Worm (Caenorhabditis elegans) whole organism, young adult: ENCODE results near the gene golg-4.

Experiments used
- B0035.1 ChIP-seq: sonication (generic microtip); optimal IDR thresholded peaks from 2 replicates; lab custom pipeline; 2016; ENCODE audit warnings: missing genetic modification characterization, mild to moderate bottlenecking, missing compliant biosample characterization, missing genotype, missing genetic modification reagents
- B0261.1 ChIP-seq: sonication (generic microtip); optimal IDR thresholded peaks from 2 replicates; lab custom pipeline; 2016; ENCODE audit warnings: mild to moderate bottlenecking, missing genetic modification characterization, moderate library complexity, missing compliant biosample characterization
- F33H1.4 ChIP-seq: fragments of 200-800 bp; sonication (Bioruptor generic); IDR thresholded peaks from 2 replicates; pipeline ENCODE4 v1.3.6; 2022; ENCODE audit warnings: missing genetic modification reagents, missing genetic modification characterization, missing compliant biosample characterization
- F39B2.1 ChIP-seq: fragments of 200-800 bp; sonication (Bioruptor generic); IDR thresholded peaks from 2 replicates; pipeline ENCODE4 v1.3.6; 2022; ENCODE audit warnings: missing genetic modification reagents, missing genetic modification characterization, missing compliant biosample characterization
- T26A5.8 ChIP-seq: sonication (generic microtip); optimal IDR thresholded peaks from 2 replicates; lab custom pipeline; 2016; ENCODE audit warnings: missing genetic modification characterization, missing compliant biosample characterization
- Y56A3A.18 ChIP-seq: fragments of 200-800 bp; sonication (Bioruptor generic); IDR thresholded peaks from 2 replicates; pipeline ENCODE4 v1.3.6; 2022; ENCODE audit warnings: missing genetic modification reagents, missing genetic modification characterization, missing compliant biosample characterization
- aptf-3 ChIP-seq: fragments of 200-800 bp; sonication (Bioruptor generic); IDR thresholded peaks from 2 replicates; pipeline ENCODE4 v1.3.6; 2022; ENCODE audit warnings: missing genetic modification characterization, missing compliant biosample characterization
- attf-3 ChIP-seq: fragments of 200-800 bp; sonication (Bioruptor generic); conservative IDR thresholded peaks from 2 replicates; pipeline ENCODE4 v1.3.6; 2022; ENCODE audit warnings: missing genetic modification reagents, missing genetic modification characterization, missing compliant biosample characterization
- bed-2 ChIP-seq: fragments of 200-800 bp; sonication (Bioruptor generic); IDR thresholded peaks from 2 replicates; pipeline ENCODE4 v1.3.6; 2022; ENCODE audit warnings: missing genetic modification reagents, missing genetic modification characterization, missing compliant biosample characterization
- cebp-1 ChIP-seq, 2 experiments: fragments of 200-800 bp in 1 of 2; sonication (Bioruptor generic) in 1 of 2; sonication (generic microtip) in 1 of 2; IDR thresholded peaks in 1 of 2; optimal IDR thresholded peaks in 1 of 2; 2 replicates each; pipeline versions ENCODE4 v1.3.6 to Lab custom; 2017 to 2022; ENCODE audit warnings: missing compliant biosample characterization in 2 of 2, missing genetic modification characterization in 2 of 2, mild to moderate bottlenecking in 1 of 2, missing genetic modification reagents in 1 of 2, moderate library complexity in 1 of 2
- cebp-2 ChIP-seq: fragments of 200-800 bp; sonication (Bioruptor generic); IDR thresholded peaks from 2 replicates; pipeline ENCODE4 v1.3.6; 2022; ENCODE audit warnings: missing genetic modification characterization, missing compliant biosample characterization
- ceh-100 ChIP-seq: fragments of 200-800 bp; sonication (Bioruptor generic); IDR thresholded peaks from 2 replicates; pipeline ENCODE4 v1.3.6; 2022; ENCODE audit warnings: missing genetic modification reagents, missing genetic modification characterization, missing compliant biosample characterization
- ceh-58 ChIP-seq: fragments of 200-800 bp; sonication (Bioruptor generic); IDR thresholded peaks from 2 replicates; pipeline ENCODE4 v1.3.6; 2022; ENCODE audit warnings: missing genetic modification characterization, missing compliant biosample characterization
- ceh-79 ChIP-seq: sonication (generic microtip); optimal IDR thresholded peaks from 2 replicates; lab custom pipeline; 2017; ENCODE audit warnings: mild to moderate bottlenecking, missing genetic modification characterization, missing compliant biosample characterization
- die-1 ChIP-seq: sonication (generic microtip); optimal IDR thresholded peaks from 2 replicates; lab custom pipeline; 2016; ENCODE audit warnings: missing genotype, mild to moderate bottlenecking, missing genetic modification characterization, missing compliant biosample characterization
- egl-18 ChIP-seq: fragments of 200-800 bp; sonication (Bioruptor generic); IDR thresholded peaks from 2 replicates; pipeline ENCODE4 v1.3.6; 2022; ENCODE audit warnings: missing genetic modification reagents, missing genetic modification characterization, missing compliant biosample characterization
- ekl-4 ChIP-seq: fragments of 200-800 bp; sonication (Bioruptor generic); IDR thresholded peaks from 2 replicates; pipeline ENCODE4 v1.3.6; 2022; ENCODE audit warnings: missing genetic modification reagents, missing genetic modification characterization, missing compliant biosample characterization
- fkh-3 ChIP-seq: sonication (generic microtip); optimal IDR thresholded peaks from 2 replicates; lab custom pipeline; 2016; ENCODE audit warnings: mild to moderate bottlenecking, missing genetic modification characterization, missing compliant biosample characterization
- him-1 ChIP-seq: sonication (generic microtip); optimal IDR thresholded peaks from 2 replicates; lab custom pipeline; 2016; ENCODE audit warnings: missing genotype, missing genetic modification reagents, missing genetic modification characterization, missing compliant biosample characterization
- hlh-26 ChIP-seq: fragments of 200-800 bp; sonication (Bioruptor generic); conservative IDR thresholded peaks from 2 replicates; pipeline ENCODE4 v1.3.6; 2022; ENCODE audit warnings: missing genetic modification reagents, missing genetic modification characterization, missing compliant biosample characterization
- hmg-1.2 ChIP-seq: fragments of 200-800 bp; sonication (Bioruptor generic); IDR thresholded peaks from 2 replicates; pipeline ENCODE4 v1.3.6; 2022; ENCODE audit warnings: missing genetic modification reagents, missing genetic modification characterization, missing compliant biosample characterization
- hsf-1 ChIP-seq: fragments of 200-800 bp; sonication (Bioruptor generic); IDR thresholded peaks from 2 replicates; pipeline ENCODE4 v1.3.6; 2022; ENCODE audit warnings: missing genetic modification reagents, missing genetic modification characterization, missing compliant biosample characterization
- let-526 ChIP-seq: fragments of 200-800 bp; sonication (Bioruptor generic); IDR thresholded peaks from 2 replicates; pipeline ENCODE4 v1.3.6; 2022; ENCODE audit warnings: missing genetic modification reagents, missing genetic modification characterization, missing compliant biosample characterization
- let-607 ChIP-seq, 2 experiments: fragments of 200-800 bp in 1 of 2; sonication (Bioruptor generic) in 1 of 2; sonication (generic microtip) in 1 of 2; optimal IDR thresholded peaks; 2 replicates each; lab custom pipeline; 2016 to 2018; ENCODE audit warnings: mild to moderate bottlenecking in 2 of 2, missing compliant biosample characterization in 2 of 2, missing genetic modification characterization in 2 of 2, moderate library complexity in 2 of 2, missing genotype in 1 of 2
- lin-35 ChIP-seq, 3 experiments: fragments of 150-350 bp in 2 of 3; sonication (generic microtip) in 1 of 3; optimal IDR thresholded peaks; 2 replicates each; lab custom pipeline; 2014 to 2018; ENCODE audit warnings: missing biosample characterization in 3 of 3, missing genetic modification characterization in 3 of 3, missing genetic modification reagents in 3 of 3
- lsl-1 ChIP-seq: fragments of 200-800 bp; sonication (Bioruptor generic); optimal IDR thresholded peaks from 2 replicates; lab custom pipeline; 2018; ENCODE audit warnings: mild to moderate bottlenecking, missing genetic modification characterization, moderate library complexity, missing compliant biosample characterization
- lsy-27 ChIP-seq: sonication (generic microtip); optimal IDR thresholded peaks from 2 replicates; lab custom pipeline; 2017; ENCODE audit warnings: missing genetic modification characterization, mild to moderate bottlenecking, missing compliant biosample characterization, antibody characterized with exemption, missing genotype, borderline replicate concordance; ENCODE audit not compliant: insufficient read depth
- mes-4 ChIP-seq: sonication (generic microtip); optimal IDR thresholded peaks from 2 replicates; lab custom pipeline; 2016; ENCODE audit warnings: missing genotype, missing genetic modification characterization, missing compliant biosample characterization
- mxl-1 ChIP-seq: sonication (generic microtip); optimal IDR thresholded peaks from 2 replicates; lab custom pipeline; 2016; ENCODE audit warnings: missing genetic modification characterization, missing compliant biosample characterization
- nfyb-1 ChIP-seq: fragments of 200-800 bp; sonication (Bioruptor generic); IDR thresholded peaks from 2 replicates; pipeline ENCODE4 v1.3.6; 2022; ENCODE audit warnings: missing genetic modification reagents, missing genetic modification characterization, missing compliant biosample characterization
- nhr-27 ChIP-seq: fragments of 200-800 bp; sonication (Bioruptor generic); optimal IDR thresholded peaks from 2 replicates; lab custom pipeline; 2018; ENCODE audit warnings: mild to moderate bottlenecking, missing genetic modification characterization, moderate library complexity, missing compliant biosample characterization
- pha-4 ChIP-seq: fragments of 150-350 bp; sonication (generic microtip); optimal IDR thresholded peaks from 2 replicates; lab custom pipeline; 2014; ENCODE audit warnings: missing biosample characterization, missing genetic modification reagents, missing genetic modification characterization
- repo-1 ChIP-seq: sonication (generic microtip); optimal IDR thresholded peaks from 2 replicates; lab custom pipeline; 2017; ENCODE audit warnings: mild to moderate bottlenecking, missing genetic modification characterization, missing compliant biosample characterization
- rpc-1 ChIP-seq, 2 experiments: fragments of 150-350 bp in 1 of 2; sonication (generic microtip) in 1 of 2; optimal IDR thresholded peaks; 2 replicates each; lab custom pipeline; 2014 to 2018; ENCODE audit warnings: missing biosample characterization in 1 of 2, missing genetic modification characterization in 1 of 2, missing genetic modification reagents in 1 of 2, missing genotype in 1 of 2
- snpc-1.1 ChIP-seq: sonication (generic microtip); optimal IDR thresholded peaks from 2 replicates; lab custom pipeline; 2017; ENCODE audit warnings: missing genetic modification characterization, mild to moderate bottlenecking, missing compliant biosample characterization, antibody characterized with exemption, moderate library complexity, missing genotype, missing genetic modification reagents; ENCODE audit not compliant: insufficient read depth
- tbp1 ChIP-seq: fragments of 200-800 bp; sonication (Bioruptor generic); optimal IDR thresholded peaks from 2 replicates; lab custom pipeline; 2018; ENCODE audit warnings: mild to moderate bottlenecking, missing genetic modification characterization, missing compliant biosample characterization
- unc-130 ChIP-seq: sonication (generic microtip); optimal IDR thresholded peaks from 2 replicates; lab custom pipeline; 2016; ENCODE audit warnings: missing genetic modification reagents, missing genetic modification characterization, missing compliant biosample characterization
- ztf-6 ChIP-seq: fragments of 200-800 bp; sonication (Bioruptor generic); IDR thresholded peaks from 2 replicates; pipeline ENCODE4 v1.3.6; 2022; ENCODE audit warnings: missing genetic modification reagents, missing genetic modification characterization, missing compliant biosample characterization

golg-4 gene

ce11 chrIII:3405535-3405934 lies at the start of gene golg-4:
Gene golg-4, plus strand, starts transcription at chrIII:3405568.
- no peak for TF ChIP-seq nhr-27 (tag; lab: Kevin White, UChicago)
- TF ChIP-seq repo-1 (tag; lab: Kevin White, UChicago) = peak; percentile 14

- TF ChIP-seq hlh-26 (GFP tag; lab: Robert Waterston, UW) (no peak), rpc-1 (optimal IDR thresholded peaks at IDR 0.05; lab: Kevin White, UChicago) (peak; percentile 44), rpc-1 (tag; optimal IDR thresholded peaks at IDR 0.05; lab: Kevin White, UChicago) (peak; percentile 71), Y56A3A.18 (GFP tag; lab: Robert Waterston, UW) (no peak), F39B2.1 (GFP tag; lab: Robert Waterston, UW) (no peak), B0261.1 (tag; lab: Kevin White, UChicago) (peak; percentile 49), let-607 (tag; optimal IDR thresholded peaks at IDR 0.05; lab: Kevin White, UChicago) (no peak), cebp-1 (GFP tag; IDR thresholded peaks at IDR 0.05; lab: Robert Waterston, UW) (no peak), cebp-1 (tag; optimal IDR thresholded peaks at IDR 0.05; lab: Kevin White, UChicago) (no peak), pha-4 (no peak), let-526 (no peak), hmg-1.2 (GFP tag; lab: Robert Waterston, UW) (0 out of 2 replicates have a peak, but pooled peaks have one; percentile 16), hsf-1 (GFP tag; lab: Robert Waterston, UW) (no peak), ceh-58 (GFP tag; lab: Robert Waterston, UW) (no peak), F33H1.4 (0 out of 2 replicates have a peak, but pooled peaks have one; percentile 23), fkh-3 (tag; lab: Kevin White, UChicago) (no peak), cebp-2 (GFP tag; lab: Robert Waterston, UW) (no peak), lin-35 (GFP tag; optimal IDR thresholded peaks at IDR 0.05; lab: Kevin White, UChicago) (no peak), nhr-27 (tag; lab: Kevin White, UChicago) (no peak), snpc-1.1 (tag; lab: Kevin White, UChicago) (no peak), him-1 (tag; lab: Kevin White, UChicago) (no peak), ceh-100 (no peak), lsl-1 (GFP tag; lab: Kevin White, UChicago) (peak; percentile 4), egl-18 (GFP tag; lab: Robert Waterston, UW) (no peak), ekl-4 (GFP tag; lab: Robert Waterston, UW) (no peak), mes-4 (tag; lab: Kevin White, UChicago) (no peak), die-1 (tag; lab: Kevin White, UChicago) (no peak), unc-130 (GFP tag; lab: Kevin White, UChicago) (no peak), ceh-79 (tag; lab: Kevin White, UChicago) (no peak), lsy-27 (tag; lab: Kevin White, UChicago) (no peak), ztf-6 (GFP tag; lab: Robert Waterston, UW) (no peak), attf-3 (GFP tag; lab: Robert Waterston, UW) (no peak), B0035.1 (tag; lab: Kevin White, UChicago) (no peak), nfyb-1 (GFP tag; lab: Robert Waterston, UW) (no peak), mxl-1 (no peak), aptf-3 (GFP tag; lab: Robert Waterston, UW) (no peak), T26A5.8 (tag; lab: Kevin White, UChicago) (no peak), tbp1 (GFP tag; lab: Kevin White, UChicago) (peak; percentile 79), bed-2 (GFP tag; lab: Robert Waterston, UW) (no peak)
Measured at ce11 chrIII:3355791-3356190, 49.6 kb upstream of the golg-4 start.
